Fruit fly (Drosophila melanogaster) whole organism, embryonic: Measurements from ENCODE around the gene pigs.

ENCODE experiments used
- Adf1 ChIP-seq: fragments of 200-800 bp; sonication (Bioruptor generic); IDR thresholded peaks from 2 replicates; pipeline ENCODE4 v1.3.6; 2022; ENCODE audit warnings: missing biosample characterization, missing genetic modification characterization
- CG10565 ChIP-seq: fragments of 200-800 bp; sonication (Bioruptor generic); optimal IDR thresholded peaks from 3 replicates; lab custom pipeline; 2016; ENCODE audit warnings: missing biosample characterization, mild to moderate bottlenecking, missing genetic modification characterization
- CG11398 ChIP-seq: fragments of 200-800 bp; sonication (Bioruptor generic); optimal IDR thresholded peaks from 2 replicates; lab custom pipeline; 2016; ENCODE audit warnings: missing biosample characterization, missing genetic modification characterization
- CG11695 ChIP-seq: fragments of 200-800 bp; sonication (Bioruptor generic); IDR thresholded peaks from 3 replicates; pipeline ENCODE4 v1.3.6; 2022; ENCODE audit warnings: missing biosample characterization, missing genetic modification characterization
- CG12744 ChIP-seq: fragments of 200-800 bp; sonication (Bioruptor generic); optimal IDR thresholded peaks from 2 replicates; lab custom pipeline; 2016; ENCODE audit warnings: missing biosample characterization, missing genetic modification characterization
- CG12942 ChIP-seq: fragments of 200-800 bp; sonication (Bioruptor generic); optimal IDR thresholded peaks from 3 replicates; lab custom pipeline; 2016; ENCODE audit warnings: missing biosample characterization, missing genetic modification characterization
- CG13123 ChIP-seq: fragments of 200-800 bp; sonication (Bioruptor generic); optimal IDR thresholded peaks from 2 replicates; lab custom pipeline; 2016; ENCODE audit warnings: missing biosample characterization, missing genetic modification characterization
- CG13287 ChIP-seq: fragments of 200-800 bp; sonication (Bioruptor generic); IDR thresholded peaks from 2 replicates; pipeline ENCODE4 v1.3.6; 2022; ENCODE audit warnings: missing biosample characterization, missing genetic modification characterization; ENCODE audit not compliant: partially characterized antibody
- CG13424 ChIP-seq: fragments of 200-800 bp; sonication (Bioruptor generic); optimal IDR thresholded peaks from 2 replicates; lab custom pipeline; 2019; ENCODE audit warnings: missing biosample characterization, mild to moderate bottlenecking, missing genetic modification characterization, moderate library complexity
- CG13894 ChIP-seq: fragments of 200-800 bp; sonication (Bioruptor generic); optimal IDR thresholded peaks from 3 replicates; lab custom pipeline; 2018; ENCODE audit warnings: missing biosample characterization, mild to moderate bottlenecking, missing genetic modification characterization, moderate library complexity
- CG18619 ChIP-seq: fragments of 200-800 bp; sonication (Bioruptor generic); optimal IDR thresholded peaks from 3 replicates; lab custom pipeline; 2017; ENCODE audit warnings: missing biosample characterization, mild to moderate bottlenecking, missing genetic modification characterization
- CG2199 ChIP-seq: fragments of 200-800 bp; sonication (Bioruptor generic); IDR thresholded peaks from 3 replicates; pipeline ENCODE4 v1.3.6; 2022; ENCODE audit warnings: missing biosample characterization, missing genetic modification characterization
- CG3838 ChIP-seq: fragments of 200-800 bp; sonication (Bioruptor generic); optimal IDR thresholded peaks from 3 replicates; lab custom pipeline; 2016; ENCODE audit warnings: missing biosample characterization, missing genetic modification characterization
- CG6791 ChIP-seq: fragments of 200-800 bp; sonication (Bioruptor generic); IDR thresholded peaks from 3 replicates; pipeline ENCODE4 v1.3.6; 2022; ENCODE audit warnings: missing biosample characterization, missing genetic modification characterization; ENCODE audit not compliant: partially characterized antibody
- CG8765 ChIP-seq: fragments of 200-800 bp; sonication (Bioruptor generic); IDR thresholded peaks from 2 replicates; pipeline ENCODE4 v1.3.6; 2022; ENCODE audit warnings: missing biosample characterization, missing genetic modification characterization
- D19B ChIP-seq: fragments of 200-800 bp; sonication (Bioruptor generic); optimal IDR thresholded peaks from 2 replicates; lab custom pipeline; 2017; ENCODE audit warnings: missing biosample characterization, mild to moderate bottlenecking, missing genetic modification characterization
- Dip3 ChIP-seq: fragments of 200-800 bp; sonication (Bioruptor generic); optimal IDR thresholded peaks from 3 replicates; lab custom pipeline; 2016; ENCODE audit warnings: missing biosample characterization, missing genetic modification characterization
- Dp ChIP-seq: fragments of 200-800 bp; sonication (Bioruptor generic); optimal IDR thresholded peaks from 2 replicates; lab custom pipeline; 2018; ENCODE audit warnings: missing biosample characterization, mild to moderate bottlenecking, missing genetic modification characterization, moderate library complexity
- Fer1 ChIP-seq: fragments of 200-800 bp; sonication (Bioruptor generic); optimal IDR thresholded peaks from 2 replicates; lab custom pipeline; 2017; ENCODE audit warnings: missing biosample characterization, mild to moderate bottlenecking, missing genetic modification characterization
- Hand ChIP-seq: fragments of 200-800 bp; sonication (Bioruptor generic); optimal IDR thresholded peaks from 2 replicates; lab custom pipeline; 2017; ENCODE audit warnings: mild to moderate bottlenecking, missing biosample characterization, missing genetic modification reagents, missing genetic modification characterization
- Hmr ChIP-seq: fragments of 200-800 bp; sonication (Bioruptor generic); optimal IDR thresholded peaks from 3 replicates; lab custom pipeline; 2017; ENCODE audit warnings: mild to moderate bottlenecking, missing biosample characterization, missing genetic modification reagents, missing genetic modification characterization
- Hr78 ChIP-seq, 2 experiments: fragments of 200-800 bp in 1 of 2; fragments of >200 bp in 1 of 2; sonication (Bioruptor generic) in 1 of 2; optimal IDR thresholded peaks; 2 replicates each; lab custom pipeline; 2017 to 2019; ENCODE audit warnings: missing biosample characterization in 2 of 2, missing genetic modification characterization in 2 of 2, mild to moderate bottlenecking in 1 of 2, moderate library complexity in 1 of 2
- Jarid2 ChIP-seq: fragments of 200-800 bp; sonication (Bioruptor generic); optimal IDR thresholded peaks from 3 replicates; lab custom pipeline; 2017; ENCODE audit warnings: mild to moderate bottlenecking, missing biosample characterization, missing genetic modification reagents, missing genetic modification characterization
- MTF-1 ChIP-seq: fragments of 200-800 bp; sonication (Bioruptor generic); optimal IDR thresholded peaks from 2 replicates; lab custom pipeline; 2018; ENCODE audit warnings: missing biosample characterization, mild to moderate bottlenecking, missing genetic modification characterization, borderline replicate concordance
- Max ChIP-seq: fragments of 200-800 bp; sonication (Bioruptor generic); optimal IDR thresholded peaks from 2 replicates; lab custom pipeline; 2016; ENCODE audit warnings: missing biosample characterization, mild to moderate bottlenecking, missing genetic modification characterization
- Myb ChIP-seq: fragments of 200-800 bp; sonication (Bioruptor generic); optimal IDR thresholded peaks from 2 replicates; lab custom pipeline; 2016; ENCODE audit warnings: missing biosample characterization, missing genetic modification characterization
- Pdp1 ChIP-seq, 2 experiments: fragments of 200-800 bp; sonication (Bioruptor generic); optimal IDR thresholded peaks; 3 replicates each; lab custom pipeline; 2016; ENCODE audit warnings: missing biosample characterization in 2 of 2, missing genetic modification characterization in 2 of 2, mild to moderate bottlenecking in 1 of 2, moderate library complexity in 1 of 2
- Rfx ChIP-seq: fragments of 200-800 bp; sonication (Bioruptor generic); IDR thresholded peaks from 2 replicates; pipeline ENCODE4 v1.3.6; 2022; ENCODE audit warnings: missing biosample characterization, missing genetic modification characterization
- YL-1 ChIP-seq: fragments of 200-800 bp; sonication (Bioruptor generic); optimal IDR thresholded peaks from 3 replicates; lab custom pipeline; 2017; ENCODE audit warnings: missing biosample characterization, mild to moderate bottlenecking, missing genetic modification characterization
- al ChIP-seq: fragments of 200-800 bp; sonication (Bioruptor generic); IDR thresholded peaks from 2 replicates; pipeline ENCODE4 v1.3.6; 2022; ENCODE audit warnings: missing biosample characterization, missing genetic modification characterization
- amos ChIP-seq: fragments of 200-800 bp; sonication (Bioruptor generic); IDR thresholded peaks from 2 replicates; pipeline ENCODE4 v1.3.6; 2022; ENCODE audit warnings: missing biosample characterization, missing genetic modification characterization; ENCODE audit not compliant: partially characterized antibody
- btn ChIP-seq: fragments of 200-800 bp; sonication (Bioruptor generic); optimal IDR thresholded peaks from 2 replicates; lab custom pipeline; 2016; ENCODE audit warnings: missing biosample characterization, missing genetic modification characterization
- caup ChIP-seq: fragments of 200-800 bp; sonication (Bioruptor generic); optimal IDR thresholded peaks from 3 replicates; lab custom pipeline; 2017; ENCODE audit warnings: missing biosample characterization, mild to moderate bottlenecking, missing genetic modification characterization, moderate library complexity; ENCODE audit not compliant: severe bottlenecking
- chm ChIP-seq: fragments of 200-800 bp; sonication (Bioruptor generic); IDR thresholded peaks from 2 replicates; pipeline ENCODE4 v1.3.6; 2022; ENCODE audit warnings: missing biosample characterization, missing genetic modification characterization
- crol ChIP-seq: fragments of 200-800 bp; sonication (Bioruptor generic); IDR thresholded peaks from 2 replicates; pipeline ENCODE4 v1.3.6; 2022; ENCODE audit warnings: missing biosample characterization, missing genetic modification characterization
- fd96Cb ChIP-seq: fragments of 200-800 bp; sonication (Bioruptor generic); optimal IDR thresholded peaks from 2 replicates; lab custom pipeline; 2018; ENCODE audit warnings: missing biosample characterization, mild to moderate bottlenecking, missing genetic modification characterization, moderate library complexity
- gcm ChIP-seq: fragments of 200-800 bp; sonication (Bioruptor generic); optimal IDR thresholded peaks from 2 replicates; lab custom pipeline; 2019; ENCODE audit warnings: missing biosample characterization, mild to moderate bottlenecking, missing genetic modification characterization, moderate library complexity
- gro ChIP-seq: fragments of 200-800 bp; sonication (Bioruptor generic); optimal IDR thresholded peaks from 2 replicates; lab custom pipeline; 2016; ENCODE audit warnings: missing biosample characterization, missing genetic modification characterization
- gsb-n ChIP-seq: fragments of 200-800 bp; sonication (Bioruptor generic); optimal IDR thresholded peaks from 3 replicates; lab custom pipeline; 2018; ENCODE audit warnings: missing biosample characterization, mild to moderate bottlenecking, missing genetic modification characterization
- ind ChIP-seq: fragments of 200-800 bp; sonication (Bioruptor generic); optimal IDR thresholded peaks from 3 replicates; lab custom pipeline; 2016; ENCODE audit warnings: missing biosample characterization, missing genetic modification characterization
- mld ChIP-seq: fragments of 200-800 bp; sonication (Bioruptor generic); IDR thresholded peaks from 3 replicates; pipeline ENCODE4 v1.3.6; 2022; ENCODE audit warnings: missing biosample characterization, missing genetic modification characterization; ENCODE audit not compliant: partially characterized antibody
- pita ChIP-seq: fragments of 200-800 bp; sonication (Bioruptor generic); optimal IDR thresholded peaks from 2 replicates; lab custom pipeline; 2017; ENCODE audit warnings: missing biosample characterization, mild to moderate bottlenecking, missing genetic modification characterization
- prd ChIP-seq, 3 experiments: fragments of >200 bp in 2 of 3; fragments of 200-800 bp in 1 of 3; sonication (Bioruptor generic) in 1 of 3; optimal IDR thresholded peaks in 2 of 3; IDR thresholded peaks in 1 of 3; 2 replicates in 2 of 3; 3 replicates in 1 of 3; pipeline versions ENCODE4 v1.3.6 to Lab custom; 2017 to 2022; ENCODE audit warnings: missing biosample characterization in 1 of 3, missing genetic modification characterization in 1 of 3
- seq ChIP-seq: fragments of 200-800 bp; sonication (Bioruptor generic); IDR thresholded peaks from 2 replicates; pipeline ENCODE4 v1.3.6; 2022; ENCODE audit warnings: missing biosample characterization, missing genetic modification characterization
- slp2 ChIP-seq: fragments of 200-800 bp; sonication (Bioruptor generic); optimal IDR thresholded peaks from 2 replicates; lab custom pipeline; 2016; ENCODE audit warnings: missing biosample characterization, missing genetic modification characterization
- sr ChIP-seq: fragments of 200-800 bp; sonication (Bioruptor generic); IDR thresholded peaks from 3 replicates; pipeline ENCODE4 v1.3.6; 2022; ENCODE audit warnings: missing biosample characterization, missing genetic modification characterization
- stc ChIP-seq: fragments of 200-800 bp; sonication (Bioruptor generic); IDR thresholded peaks from 2 replicates; pipeline ENCODE4 v1.3.6; 2022; ENCODE audit warnings: missing biosample characterization, missing genetic modification characterization
- sug ChIP-seq: fragments of 200-800 bp; optimal IDR thresholded peaks from 2 replicates; lab custom pipeline; 2019; ENCODE audit warnings: missing biosample characterization, mild to moderate bottlenecking, missing genetic modification characterization, moderate library complexity
- twi ChIP-seq: fragments of 200-800 bp; optimal IDR thresholded peaks from 2 replicates; lab custom pipeline; 2019; ENCODE audit warnings: missing biosample characterization, mild to moderate bottlenecking, missing genetic modification characterization, moderate library complexity
- unc-4 ChIP-seq: fragments of 200-800 bp; sonication (Bioruptor generic); IDR thresholded peaks from 2 replicates; pipeline ENCODE4 v1.3.6; 2022; ENCODE audit warnings: missing biosample characterization, missing genetic modification characterization; ENCODE audit not compliant: partially characterized antibody

The pigs gene

dm6 chrX:6599880-6600279, at the start of gene pigs:
Gene pigs, plus strand, starts transcription at chrX:6600062.
- no peak for TF ChIP-seq prd (optimal IDR thresholded peaks at IDR 0.05; lab: Kevin White, UChicago)
- no peak for TF ChIP-seq prd (GFP tag; IDR thresholded peaks at IDR 0.05; lab: Robert Waterston, UW)
- TF ChIP-seq gcm = no peak
- TF ChIP-seq slp2 (GFP tag; lab: Kevin White, UChicago) = no peak
- no peak for TF ChIP-seq fd96Cb
- TF ChIP-seq seq (GFP tag; lab: Robert Waterston, UW) = no peak
- TF ChIP-seq Fer1 (GFP tag; lab: Kevin White, UChicago) = no peak
- TF ChIP-seq CG2199 (GFP tag; lab: Robert Waterston, UW) = peak; percentile 77
- no peak for TF ChIP-seq unc-4 (GFP tag; lab: Robert Waterston, UW)
- no peak for TF ChIP-seq twi (tag; lab: Kevin White, UChicago)
- TF ChIP-seq Pdp1 (GFP tag; optimal IDR thresholded peaks at IDR 0.05; lab: Kevin White, UChicago) = no peak
- no peak for TF ChIP-seq CG18619
- TF ChIP-seq CG12744 = no peak
- no peak for TF ChIP-seq sr (GFP tag; lab: Robert Waterston, UW)
- TF ChIP-seq CG13424 (tag; lab: Kevin White, UChicago) = no peak
- no peak for TF ChIP-seq CG12942
- 0 out of 3 replicates have a peak, but pooled peaks have one; percentile 32 for TF ChIP-seq mld (GFP tag; lab: Robert Waterston, UW)
- TF ChIP-seq ind (GFP tag; lab: Kevin White, UChicago) = no peak
- TF ChIP-seq Jarid2 = peak; percentile 91
- TF ChIP-seq gro = peak; percentile 37
- TF ChIP-seq CG13123 (GFP tag; lab: Kevin White, UChicago) = no peak
- no peak for TF ChIP-seq Dp (GFP tag; lab: Kevin White, UChicago)
- peak; percentile 21; the same call in 1 of the 2 replicates for TF ChIP-seq amos (GFP tag; lab: Robert Waterston, UW)
- TF ChIP-seq CG6791 (GFP tag; lab: Robert Waterston, UW) = peak; percentile 21; the same call in 1 of the 3 replicates
- TF ChIP-seq CG11398 = no peak
- TF ChIP-seq gsb-n (tag; lab: Kevin White, UChicago) = peak; percentile 8
- no peak for TF ChIP-seq Max (GFP tag; lab: Kevin White, UChicago)
- TF ChIP-seq MTF-1 = no peak
- TF ChIP-seq CG13894 (tag; lab: Kevin White, UChicago) = peak; percentile 12
- TF ChIP-seq caup (GFP tag; lab: Kevin White, UChicago) = no peak
- no peak for TF ChIP-seq CG11695 (GFP tag; lab: Robert Waterston, UW)
- no peak for TF ChIP-seq crol (GFP tag; lab: Robert Waterston, UW)
- TF ChIP-seq D19B (GFP tag; lab: Kevin White, UChicago) = no peak
- no peak for TF ChIP-seq YL-1 (GFP tag; lab: Kevin White, UChicago)
- no peak for TF ChIP-seq pita (GFP tag; lab: Kevin White, UChicago)
- no peak for TF ChIP-seq Dip3 (GFP tag; lab: Kevin White, UChicago)
- TF ChIP-seq Adf1 = peak; percentile 91
- TF ChIP-seq stc = no peak
- TF ChIP-seq sug (tag; lab: Kevin White, UChicago) = no peak
- TF ChIP-seq al = no peak
- TF ChIP-seq Hand (GFP tag; lab: Kevin White, UChicago) = no peak
- TF ChIP-seq CG10565 (GFP tag; lab: Kevin White, UChicago) = no peak
- TF ChIP-seq Rfx (GFP tag; lab: Robert Waterston, UW) = no peak
- no peak for TF ChIP-seq btn (GFP tag; lab: Kevin White, UChicago)
- no peak for TF ChIP-seq CG3838 (GFP tag; lab: Kevin White, UChicago)
- no peak for TF ChIP-seq Hr78 (GFP tag; optimal IDR thresholded peaks at IDR 0.05; lab: Kevin White, UChicago)
- peak; percentile 86 for TF ChIP-seq chm (GFP tag; lab: Robert Waterston, UW)
- no peak for TF ChIP-seq CG8765 (GFP tag; lab: Robert Waterston, UW)
- peak; percentile 24 for TF ChIP-seq Myb (GFP tag; lab: Kevin White, UChicago)
- peak; percentile 32; the same call in 1 of the 2 replicates for TF ChIP-seq CG13287 (GFP tag; lab: Robert Waterston, UW)
- TF ChIP-seq Hmr (GFP tag; lab: Kevin White, UChicago) = no peak
